Worm (Caenorhabditis elegans) whole organism, midembryonic: ENCODE measurements around the gene npr-19.

ENCODE experiments used
- T22C8.4 ChIP-seq: fragments of 200-800 bp; sonication (Bioruptor generic); IDR thresholded peaks from 2 replicates; pipeline ENCODE4 v1.3.6; 2022; ENCODE audit warnings: missing genetic modification characterization, missing compliant biosample characterization
- cog-1 ChIP-seq: sonication (generic microtip); optimal IDR thresholded peaks from 2 replicates; lab custom pipeline; 2016; ENCODE audit warnings: missing genetic modification characterization, missing compliant biosample characterization
- flt-1 ChIP-seq: fragments of 200-800 bp; sonication (Bioruptor generic); IDR thresholded peaks from 2 replicates; pipeline ENCODE4 v1.3.6; 2022; ENCODE audit warnings: missing genetic modification characterization, missing compliant biosample characterization
- klf-2 ChIP-seq: fragments of 200-800 bp; sonication (Bioruptor generic); conservative IDR thresholded peaks from 2 replicates; pipeline ENCODE4 v1.3.6; 2022; ENCODE audit warnings: missing genetic modification reagents, missing genetic modification characterization, missing compliant biosample characterization
- med-1 ChIP-seq: sonication (generic microtip); optimal IDR thresholded peaks from 2 replicates; lab custom pipeline; 2017; ENCODE audit warnings: missing genetic modification characterization, mild to moderate bottlenecking, missing compliant biosample characterization, antibody characterized with exemption, missing genetic modification reagents; ENCODE audit not compliant: insufficient read depth
- ref-1 ChIP-seq: fragments of 200-800 bp; sonication (Bioruptor generic); conservative IDR thresholded peaks from 2 replicates; pipeline ENCODE4 v1.3.6; 2022; ENCODE audit warnings: missing genetic modification reagents, missing genetic modification characterization, missing compliant biosample characterization
- tab-1 ChIP-seq: fragments of 200-800 bp; sonication (Bioruptor generic); IDR thresholded peaks from 2 replicates; pipeline ENCODE4 v1.3.6; 2022; ENCODE audit warnings: missing genetic modification characterization, missing compliant biosample characterization
- ztf-23 ChIP-seq: fragments of 200-800 bp; sonication (Bioruptor generic); IDR thresholded peaks from 2 replicates; pipeline ENCODE4 v1.3.6; 2022; ENCODE audit warnings: missing genetic modification reagents, missing genetic modification characterization, missing compliant biosample characterization
- ztf-29 ChIP-seq: fragments of 200-800 bp; sonication (Bioruptor generic); IDR thresholded peaks from 2 replicates; pipeline ENCODE4 v1.3.6; 2022; ENCODE audit warnings: missing genetic modification reagents, missing genetic modification characterization, missing compliant biosample characterization

- TF ChIP-seq flt-1 (no peak), klf-2 (GFP tag; lab: Robert Waterston, UW) (no peak), med-1 (GFP tag; lab: Kevin White, UChicago) (no peak), T22C8.4 (no peak), tab-1 (GFP tag; lab: Robert Waterston, UW) (no peak), ztf-23 (GFP tag; lab: Robert Waterston, UW) (no peak), cog-1 (tag; lab: Kevin White, UChicago) (no peak), ref-1 (GFP tag; lab: Robert Waterston, UW) (no peak), ztf-29 (GFP tag; lab: Robert Waterston, UW) (no peak)
Measured at ce11 chrX:763452-763851, 28.0 kb upstream of the npr-19 start, which contains the start of gene dyf-11.
